Fruit fly (Drosophila melanogaster) whole organism, embryonic: ENCODE results near the gene CG4661.

Experiments
- B-H2 ChIP-seq: fragments of 200-800 bp; sonication (Bioruptor generic); optimal IDR thresholded peaks from 2 replicates; lab custom pipeline; 2018; ENCODE audit warnings: missing biosample characterization, mild to moderate bottlenecking, missing genetic modification characterization
- Bteb2 ChIP-seq: fragments of 200-800 bp; sonication (Bioruptor generic); optimal IDR thresholded peaks from 2 replicates; lab custom pipeline; 2016; ENCODE audit warnings: missing biosample characterization, missing genetic modification characterization
- CG10565 ChIP-seq: fragments of 200-800 bp; sonication (Bioruptor generic); optimal IDR thresholded peaks from 3 replicates; lab custom pipeline; 2016; ENCODE audit warnings: missing biosample characterization, mild to moderate bottlenecking, missing genetic modification characterization
- CG12219 ChIP-seq: fragments of 200-800 bp; sonication (Bioruptor generic); optimal IDR thresholded peaks from 3 replicates; lab custom pipeline; 2018; ENCODE audit warnings: missing biosample characterization, mild to moderate bottlenecking, missing genetic modification characterization
- CG12942 ChIP-seq: fragments of 200-800 bp; sonication (Bioruptor generic); optimal IDR thresholded peaks from 3 replicates; lab custom pipeline; 2016; ENCODE audit warnings: missing biosample characterization, missing genetic modification characterization
- CG14667 ChIP-seq: fragments of 200-800 bp; sonication (Bioruptor generic); IDR thresholded peaks from 2 replicates; pipeline ENCODE4 v1.3.6; 2022; ENCODE audit warnings: missing biosample characterization, missing genetic modification characterization
- CG14860 ChIP-seq: fragments of 200-800 bp; sonication (Bioruptor generic); IDR thresholded peaks from 3 replicates; pipeline ENCODE4 v1.3.6; 2022; ENCODE audit warnings: missing biosample characterization, missing genetic modification characterization; ENCODE audit not compliant: partially characterized antibody
- CG15514 ChIP-seq: fragments of 200-800 bp; sonication (Bioruptor generic); optimal IDR thresholded peaks from 3 replicates; lab custom pipeline; 2017; ENCODE audit warnings: missing biosample characterization, missing genetic modification characterization, mild to moderate bottlenecking, moderate library complexity, missing genetic modification reagents
- CG1603 ChIP-seq: fragments of 200-800 bp; sonication (Bioruptor generic); optimal IDR thresholded peaks from 2 replicates; lab custom pipeline; 2019; ENCODE audit warnings: missing biosample characterization, mild to moderate bottlenecking, missing genetic modification characterization, moderate library complexity
- CG2129 ChIP-seq: fragments of 200-800 bp; sonication (Bioruptor generic); IDR thresholded peaks from 2 replicates; pipeline ENCODE4 v1.3.6; 2022; ENCODE audit warnings: missing biosample characterization, missing genetic modification characterization; ENCODE audit not compliant: partially characterized antibody
- CG2678 ChIP-seq: fragments of 200-800 bp; sonication (Bioruptor generic); optimal IDR thresholded peaks from 3 replicates; lab custom pipeline; 2019; ENCODE audit warnings: missing biosample characterization, mild to moderate bottlenecking, missing genetic modification characterization, moderate library complexity
- CG31441 ChIP-seq: fragments of 200-800 bp; sonication (Bioruptor generic); IDR thresholded peaks from 2 replicates; pipeline ENCODE4 v1.3.6; 2022; ENCODE audit warnings: missing biosample characterization, missing genetic modification characterization
- CG3407 ChIP-seq: fragments of 200-800 bp; sonication (Bioruptor generic); optimal IDR thresholded peaks from 2 replicates; lab custom pipeline; 2018; ENCODE audit warnings: missing biosample characterization, mild to moderate bottlenecking, missing genetic modification characterization
- CG34422 ChIP-seq: fragments of 200-800 bp; sonication (Bioruptor generic); IDR thresholded peaks from 3 replicates; pipeline ENCODE4 v1.3.6; 2022; ENCODE audit warnings: missing biosample characterization, missing genetic modification characterization
- CG6175 ChIP-seq: fragments of 200-800 bp; sonication (Bioruptor generic); IDR thresholded peaks from 3 replicates; pipeline ENCODE4 v1.3.6; 2022; ENCODE audit warnings: missing biosample characterization, missing genetic modification characterization
- CG6254 ChIP-seq: fragments of 200-800 bp; sonication (Bioruptor generic); optimal IDR thresholded peaks from 3 replicates; lab custom pipeline; 2017; ENCODE audit warnings: mild to moderate bottlenecking, missing biosample characterization, missing genetic modification reagents, missing genetic modification characterization
- CG8281 ChIP-seq: fragments of 200-800 bp; sonication (Bioruptor generic); optimal IDR thresholded peaks from 2 replicates; lab custom pipeline; 2018; ENCODE audit warnings: missing biosample characterization, mild to moderate bottlenecking, missing genetic modification characterization, moderate library complexity
- CG8359 ChIP-seq: fragments of 200-800 bp; sonication (Bioruptor generic); optimal IDR thresholded peaks from 2 replicates; lab custom pipeline; 2017; ENCODE audit warnings: missing biosample characterization, mild to moderate bottlenecking, missing genetic modification characterization, borderline replicate concordance
- Camta ChIP-seq: fragments of 200-800 bp; sonication (Bioruptor generic); optimal IDR thresholded peaks from 2 replicates; lab custom pipeline; 2016; ENCODE audit warnings: missing biosample characterization, missing genetic modification characterization
- Dbx ChIP-seq: fragments of 200-800 bp; sonication (Bioruptor generic); IDR thresholded peaks from 3 replicates; pipeline ENCODE4 v1.3.6; 2022; ENCODE audit warnings: missing biosample characterization, missing genetic modification characterization
- Dll ChIP-seq: fragments of 200-800 bp; sonication (Bioruptor generic); IDR thresholded peaks from 4 replicates; pipeline ENCODE4 v1.3.6; 2022; ENCODE audit warnings: missing biosample characterization, missing genetic modification characterization; ENCODE audit not compliant: partially characterized antibody
- Doc3 ChIP-seq: fragments of 200-800 bp; sonication (Bioruptor generic); IDR thresholded peaks from 3 replicates; pipeline ENCODE4 v1.3.6; 2022; ENCODE audit warnings: missing biosample characterization, missing genetic modification characterization; ENCODE audit not compliant: partially characterized antibody
- Fer2 ChIP-seq: fragments of 200-800 bp; sonication (Bioruptor generic); optimal IDR thresholded peaks from 2 replicates; lab custom pipeline; 2018; ENCODE audit warnings: missing biosample characterization, mild to moderate bottlenecking, missing genetic modification characterization, moderate library complexity
- HLH3B ChIP-seq: fragments of 200-800 bp; sonication (Bioruptor generic); IDR thresholded peaks from 2 replicates; pipeline ENCODE4 v1.3.6; 2022; ENCODE audit warnings: missing biosample characterization, missing genetic modification characterization
- Hand ChIP-seq: fragments of 200-800 bp; sonication (Bioruptor generic); optimal IDR thresholded peaks from 2 replicates; lab custom pipeline; 2017; ENCODE audit warnings: mild to moderate bottlenecking, missing biosample characterization, missing genetic modification reagents, missing genetic modification characterization
- Kr ChIP-seq: fragments of 200-800 bp; sonication (Bioruptor generic); optimal IDR thresholded peaks from 2 replicates; lab custom pipeline; 2017; ENCODE audit warnings: missing biosample characterization, mild to moderate bottlenecking, missing genetic modification characterization
- Lhr ChIP-seq: fragments of 200-800 bp; sonication (Bioruptor generic); optimal IDR thresholded peaks from 3 replicates; lab custom pipeline; 2017; ENCODE audit warnings: mild to moderate bottlenecking, missing biosample characterization, missing genetic modification reagents, missing genetic modification characterization
- MESR4 ChIP-seq: fragments of 200-800 bp; sonication (Bioruptor generic); optimal IDR thresholded peaks from 2 replicates; lab custom pipeline; 2018; ENCODE audit warnings: missing biosample characterization, mild to moderate bottlenecking, missing genetic modification characterization, moderate library complexity
- NC2α ChIP-seq: fragments of 200-800 bp; sonication (Bioruptor generic); optimal IDR thresholded peaks from 2 replicates; lab custom pipeline; 2016; ENCODE audit warnings: missing biosample characterization, missing genetic modification characterization
- Opbp ChIP-seq: fragments of 200-800 bp; sonication (Bioruptor generic); IDR thresholded peaks from 3 replicates; pipeline ENCODE4 v1.3.6; 2022; ENCODE audit warnings: missing biosample characterization, missing genetic modification characterization; ENCODE audit not compliant: partially characterized antibody
- Sin3A ChIP-seq: fragments of >200 bp; optimal IDR thresholded peaks from 2 replicates; lab custom pipeline; 2018
- Trl ChIP-seq, 3 experiments: fragments of >200 bp in 2 of 3; fragments of 200-800 bp in 1 of 3; sonication (Bioruptor generic) in 1 of 3; optimal IDR thresholded peaks; 2 replicates in 1 of 3; 3 replicates in 2 of 3; lab custom pipeline; 2016 to 2017; ENCODE audit warnings: missing biosample characterization in 1 of 3, missing genetic modification characterization in 1 of 3
- Usf ChIP-seq: fragments of 200-800 bp; sonication (Bioruptor generic); optimal IDR thresholded peaks from 2 replicates; lab custom pipeline; 2017; ENCODE audit warnings: missing genotype, missing biosample characterization, missing genetic modification characterization
- caup ChIP-seq: fragments of 200-800 bp; sonication (Bioruptor generic); optimal IDR thresholded peaks from 3 replicates; lab custom pipeline; 2017; ENCODE audit warnings: missing biosample characterization, mild to moderate bottlenecking, missing genetic modification characterization, moderate library complexity; ENCODE audit not compliant: severe bottlenecking
- chinmo ChIP-seq: fragments of 200-800 bp; sonication (Bioruptor generic); IDR thresholded peaks from 4 replicates; pipeline ENCODE4 v1.3.6; 2022; ENCODE audit warnings: missing biosample characterization, missing genetic modification characterization; ENCODE audit not compliant: partially characterized antibody
- ci ChIP-seq: fragments of 200-800 bp; sonication (Bioruptor generic); IDR thresholded peaks from 3 replicates; pipeline ENCODE4 v1.3.6; 2022; ENCODE audit warnings: missing biosample characterization, missing genetic modification characterization
- crc ChIP-seq: fragments of 200-800 bp; sonication (Bioruptor generic); optimal IDR thresholded peaks from 2 replicates; lab custom pipeline; 2016; ENCODE audit warnings: missing biosample characterization, missing genetic modification characterization
- emc ChIP-seq: fragments of 200-800 bp; sonication (Bioruptor generic); optimal IDR thresholded peaks from 2 replicates; lab custom pipeline; 2016; ENCODE audit warnings: missing biosample characterization, missing genetic modification characterization
- exex ChIP-seq: fragments of 200-800 bp; sonication (Bioruptor generic); optimal IDR thresholded peaks from 4 replicates; lab custom pipeline; 2018; ENCODE audit warnings: missing biosample characterization, mild to moderate bottlenecking, missing genetic modification characterization, moderate library complexity
- eyg ChIP-seq: fragments of 200-800 bp; sonication (Bioruptor generic); optimal IDR thresholded peaks from 3 replicates; lab custom pipeline; 2016; ENCODE audit warnings: missing biosample characterization, missing genetic modification characterization
- fd64A ChIP-seq: fragments of 200-800 bp; sonication (Bioruptor generic); optimal IDR thresholded peaks from 3 replicates; lab custom pipeline; 2018; ENCODE audit warnings: missing biosample characterization, mild to moderate bottlenecking, missing genetic modification characterization
- ken ChIP-seq: fragments of 200-800 bp; sonication (Bioruptor generic); IDR thresholded peaks from 3 replicates; pipeline ENCODE4 v1.3.6; 2022; ENCODE audit warnings: missing biosample characterization, missing genetic modification characterization
- pan ChIP-seq, 4 experiments: fragments of >200 bp in 3 of 4; fragments of 200-800 bp in 1 of 4; sonication (Bioruptor generic) in 1 of 4; optimal IDR thresholded peaks in 3 of 4; IDR thresholded peaks in 1 of 4; 2 replicates each; pipeline versions ENCODE4 v1.3.6 to Lab custom; 2017 to 2022; ENCODE audit warnings: missing biosample characterization in 2 of 4, missing genetic modification characterization in 2 of 4, mixed read lengths in 1 of 4
- pita ChIP-seq: fragments of 200-800 bp; sonication (Bioruptor generic); optimal IDR thresholded peaks from 2 replicates; lab custom pipeline; 2017; ENCODE audit warnings: missing biosample characterization, mild to moderate bottlenecking, missing genetic modification characterization
- repo ChIP-seq: fragments of 200-800 bp; sonication (Bioruptor generic); optimal IDR thresholded peaks from 2 replicates; lab custom pipeline; 2016; ENCODE audit warnings: missing biosample characterization, missing genetic modification characterization
- salm ChIP-seq: fragments of 200-800 bp; sonication (Bioruptor generic); optimal IDR thresholded peaks from 2 replicates; lab custom pipeline; 2018; ENCODE audit warnings: missing biosample characterization, mild to moderate bottlenecking, missing genetic modification characterization
- sisA ChIP-seq: fragments of 200-800 bp; sonication (Bioruptor generic); IDR thresholded peaks from 2 replicates; pipeline ENCODE4 v1.3.6; 2022; ENCODE audit warnings: missing biosample characterization, missing genetic modification characterization
- slp2 ChIP-seq: fragments of 200-800 bp; sonication (Bioruptor generic); optimal IDR thresholded peaks from 2 replicates; lab custom pipeline; 2016; ENCODE audit warnings: missing biosample characterization, missing genetic modification characterization
- sug ChIP-seq: fragments of 200-800 bp; optimal IDR thresholded peaks from 2 replicates; lab custom pipeline; 2019; ENCODE audit warnings: missing biosample characterization, mild to moderate bottlenecking, missing genetic modification characterization, moderate library complexity
- vnd ChIP-seq: fragments of 200-800 bp; sonication (Bioruptor generic); IDR thresholded peaks from 3 replicates; pipeline ENCODE4 v1.3.6; 2022; ENCODE audit warnings: missing biosample characterization, missing genetic modification characterization; ENCODE audit not compliant: partially characterized antibody

Gene CG4661

dm6 chrX:12897150-12897549 lies 39.6 kb upstream of the CG4661 start, which contains the start of gene Pde9 (continued):
- TF ChIP-seq CG14860 (GFP tag; lab: Robert Waterston, UW): no peak
- no peak for TF ChIP-seq Dll (GFP tag; lab: Robert Waterston, UW)
- no peak for TF ChIP-seq salm (tag; lab: Kevin White, UChicago)
- TF ChIP-seq CG8359 (GFP tag; lab: Kevin White, UChicago): no peak
- TF ChIP-seq Camta (GFP tag; lab: Kevin White, UChicago): no peak
- TF ChIP-seq CG3407 (GFP tag; lab: Kevin White, UChicago): no peak
- TF ChIP-seq CG10565 (GFP tag; lab: Kevin White, UChicago): no peak
- no peak for TF ChIP-seq CG6254
- no peak for TF ChIP-seq CG34422 (GFP tag; lab: Robert Waterston, UW)
- TF ChIP-seq CG2129 (GFP tag; lab: Robert Waterston, UW): no peak
- no peak for TF ChIP-seq Hand
- no peak for TF ChIP-seq vnd (GFP tag; lab: Robert Waterston, UW)
- TF ChIP-seq pan (optimal IDR thresholded peaks at IDR 0.05; lab: Kevin White, UChicago): no peak
- no peak for TF ChIP-seq pan (GFP tag; optimal IDR thresholded peaks at IDR 0.05 in 1 of 2, IDR thresholded peaks at IDR 0.05 in 1 of 2)
- TF ChIP-seq CG12219 (GFP tag; lab: Kevin White, UChicago): no peak
- TF ChIP-seq exex (tag; lab: Kevin White, UChicago): no peak
- TF ChIP-seq eyg (GFP tag; lab: Kevin White, UChicago): no peak
- no peak for TF ChIP-seq Sin3A
- no peak for TF ChIP-seq fd64A (GFP tag; lab: Kevin White, UChicago)
- TF ChIP-seq CG31441 (GFP tag; lab: Robert Waterston, UW): no peak
- no peak for TF ChIP-seq CG2678 (tag; lab: Kevin White, UChicago)
- no peak for TF ChIP-seq Trl (optimal IDR thresholded peaks at IDR 0.05; lab: Kevin White, UChicago)
- TF ChIP-seq Trl (GFP tag; optimal IDR thresholded peaks at IDR 0.05; lab: Kevin White, UChicago): no peak
- TF ChIP-seq Lhr (GFP tag; lab: Kevin White, UChicago): peak; percentile 28
- no peak for TF ChIP-seq sisA (GFP tag; lab: Robert Waterston, UW)
- TF ChIP-seq CG1603 (tag; lab: Kevin White, UChicago): peak; percentile 25
- TF ChIP-seq repo (GFP tag; lab: Kevin White, UChicago): no peak
- peak; percentile 22; the same call in 1 of the 3 replicates for TF ChIP-seq ci (GFP tag; lab: Robert Waterston, UW)
- no peak for TF ChIP-seq Fer2
- TF ChIP-seq Usf (GFP tag; lab: Kevin White, UChicago): no peak
- no peak for TF ChIP-seq NC2α (GFP tag; lab: Kevin White, UChicago)
- TF ChIP-seq Kr (GFP tag; lab: Kevin White, UChicago): no peak
- no peak for TF ChIP-seq ken (GFP tag; lab: Robert Waterston, UW)
- no peak for TF ChIP-seq CG12942 (GFP tag; lab: Kevin White, UChicago)
- no peak for TF ChIP-seq emc
- no peak for TF ChIP-seq crc (GFP tag; lab: Kevin White, UChicago)
- TF ChIP-seq CG15514 (GFP tag; lab: Kevin White, UChicago): peak; percentile 18
- TF ChIP-seq HLH3B: no peak
- TF ChIP-seq B-H2 (GFP tag; lab: Kevin White, UChicago): peak; percentile 14
- TF ChIP-seq slp2 (GFP tag; lab: Kevin White, UChicago): no peak
- TF ChIP-seq caup (GFP tag; lab: Kevin White, UChicago): no peak
- TF ChIP-seq Doc3 (GFP tag; lab: Robert Waterston, UW): no peak
- TF ChIP-seq pita (GFP tag; lab: Kevin White, UChicago): no peak
- no peak for TF ChIP-seq Bteb2 (GFP tag; lab: Kevin White, UChicago)
- no peak for TF ChIP-seq CG8281
- TF ChIP-seq Opbp (GFP tag; lab: Robert Waterston, UW): no peak
- no peak for TF ChIP-seq sug
- no peak for TF ChIP-seq CG14667 (GFP tag; lab: Robert Waterston, UW)
- no peak for TF ChIP-seq Dbx (GFP tag; lab: Robert Waterston, UW)
- no peak for TF ChIP-seq CG6175 (GFP tag; lab: Robert Waterston, UW)
- 0 out of 4 replicates have a peak, but pooled peaks have one; percentile 31 for TF ChIP-seq chinmo (GFP tag; lab: Robert Waterston, UW)
- no peak for TF ChIP-seq MESR4
